Worm (Caenorhabditis elegans) whole organism, L2 larva: ENCODE measurements around the gene sra-27.

Source experiments
- F13H6.1 ChIP-seq: sonication (generic microtip); optimal IDR thresholded peaks from 2 replicates; lab custom pipeline; 2016; ENCODE audit warnings: missing genetic modification characterization, missing compliant biosample characterization
- Y55F3AM.14 ChIP-seq: fragments of 200-800 bp; sonication (Bioruptor generic); optimal IDR thresholded peaks from 2 replicates; lab custom pipeline; 2018; ENCODE audit warnings: mild to moderate bottlenecking, missing genetic modification characterization, missing compliant biosample characterization
- ceh-82 ChIP-seq: fragments of 150-350 bp; optimal IDR thresholded peaks from 2 replicates; lab custom pipeline; 2014; ENCODE audit warnings: missing biosample characterization, missing genetic modification characterization
- dmd-4 ChIP-seq: sonication (generic microtip); optimal IDR thresholded peaks from 2 replicates; lab custom pipeline; 2017; ENCODE audit warnings: missing biosample characterization, missing genetic modification characterization
- fos-1 ChIP-seq: fragments of 150-350 bp; optimal IDR thresholded peaks from 2 replicates; lab custom pipeline; 2014; ENCODE audit warnings: missing biosample characterization, missing genetic modification characterization
- nhr-11 ChIP-seq: fragments of 150-350 bp; optimal IDR thresholded peaks from 2 replicates; lab custom pipeline; 2014; ENCODE audit warnings: missing biosample characterization, missing genetic modification characterization
- nhr-12 ChIP-seq: fragments of 150-350 bp; optimal IDR thresholded peaks from 2 replicates; lab custom pipeline; 2014; ENCODE audit warnings: missing biosample characterization, missing genetic modification characterization
- nhr-129 ChIP-seq: fragments of 150-350 bp; optimal IDR thresholded peaks from 2 replicates; lab custom pipeline; 2014; ENCODE audit warnings: missing biosample characterization, missing genetic modification characterization
- nhr-21 ChIP-seq: fragments of 150-350 bp; optimal IDR thresholded peaks from 2 replicates; lab custom pipeline; 2014; ENCODE audit warnings: missing biosample characterization, missing genetic modification characterization
- sem-4 ChIP-seq: fragments of 150-350 bp; optimal IDR thresholded peaks from 2 replicates; lab custom pipeline; 2014; ENCODE audit warnings: missing biosample characterization, missing genetic modification reagents, missing genetic modification characterization
- skn-1 ChIP-seq: sonication (generic microtip); optimal IDR thresholded peaks from 2 replicates; lab custom pipeline; 2017; ENCODE audit warnings: missing biosample characterization, missing genetic modification characterization
- unc-62 ChIP-seq: fragments of 150-350 bp; optimal IDR thresholded peaks from 2 replicates; lab custom pipeline; 2014; ENCODE audit warnings: missing biosample characterization, missing genetic modification reagents, missing genetic modification characterization
- zag-1 ChIP-seq: fragments of 150-350 bp; optimal IDR thresholded peaks from 2 replicates; lab custom pipeline; 2014; ENCODE audit warnings: missing biosample characterization, missing genetic modification characterization

DNA sequence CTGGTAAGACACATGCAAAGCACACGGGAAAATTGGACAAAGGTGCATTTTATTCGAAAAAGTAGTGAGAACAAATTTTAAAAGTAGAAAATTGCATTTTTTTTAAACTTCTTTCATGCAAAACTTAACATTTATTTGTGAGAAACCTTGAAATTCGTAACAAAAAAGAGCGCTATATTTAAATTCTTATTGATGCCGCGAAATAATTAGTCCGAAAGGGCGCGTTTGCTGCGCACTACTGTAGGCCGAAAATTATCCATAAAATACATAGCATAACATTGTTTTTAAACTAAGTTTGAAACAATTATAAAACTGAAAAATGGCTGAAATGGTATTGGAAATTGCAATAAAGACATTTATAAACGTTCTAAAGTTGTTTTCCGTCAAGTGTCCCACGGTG, 49.1 kb upstream of the sra-27 start:
- TF ChIP-seq ceh-82 (no peak), Y55F3AM.14 (GFP tag; lab: Kevin White, UChicago) (no peak), sem-4 (no peak), dmd-4 (tag; lab: Kevin White, UChicago) (no peak), nhr-21 (tag; lab: Kevin White, UChicago) (no peak), zag-1 (tag; lab: Kevin White, UChicago) (no peak), nhr-12 (tag; lab: Kevin White, UChicago) (no peak), unc-62 (GFP tag; lab: Kevin White, UChicago) (no peak), skn-1 (tag; lab: Kevin White, UChicago) (no peak), fos-1 (tag; lab: Kevin White, UChicago) (no peak), nhr-129 (no peak), nhr-11 (no peak), F13H6.1 (tag; lab: Kevin White, UChicago) (no peak)
